Worm (Caenorhabditis elegans) whole organism, L1 larva: Measurements from ENCODE around the gene ZK721.4.

Source experiments
- ces-1 ChIP-seq: fragments of 150-350 bp; optimal IDR thresholded peaks from 2 replicates; lab custom pipeline; 2014; ENCODE audit warnings: missing biosample characterization, missing genetic modification reagents, missing genetic modification characterization
- egl-27 ChIP-seq, 2 experiments: fragments of 150-350 bp in 1 of 2; sonication (generic microtip); optimal IDR thresholded peaks; 3 replicates each; lab custom pipeline; 2017 to 2018; ENCODE audit warnings: missing biosample characterization in 2 of 2, missing genetic modification characterization in 2 of 2, missing genetic modification reagents in 2 of 2
- lin-39 ChIP-seq: fragments of 150-350 bp; optimal IDR thresholded peaks from 2 replicates; lab custom pipeline; 2014; ENCODE audit warnings: missing biosample characterization, missing genetic modification reagents, missing genetic modification characterization
- lsy-2 ChIP-seq, 2 experiments: fragments of 150-350 bp; optimal IDR thresholded peaks; 2 replicates each; lab custom pipeline; 2014; ENCODE audit warnings: missing biosample characterization in 2 of 2, missing genetic modification characterization in 2 of 2
- mdl-1 ChIP-seq, 2 experiments: fragments of 150-350 bp; optimal IDR thresholded peaks; 2 replicates each; lab custom pipeline; 2014 to 2017; ENCODE audit warnings: missing biosample characterization in 2 of 2, missing genetic modification characterization in 2 of 2, inconsistent platforms in 1 of 2

ce11 chrX:8799925-8800324, 21.3 kb downstream of the ZK721.4 start:
- TF ChIP-seq ces-1 (GFP tag; lab: Kevin White, UChicago) (no peak), egl-27 (tag; optimal IDR thresholded peaks at IDR 0.05; lab: Kevin White, UChicago) (no peak), lsy-2 (tag; optimal IDR thresholded peaks at IDR 0.05; lab: Kevin White, UChicago) (no peak), mdl-1 (tag; optimal IDR thresholded peaks at IDR 0.05; lab: Kevin White, UChicago) (no peak), lin-39 (tag; lab: Kevin White, UChicago) (no peak)
